Worm (Caenorhabditis elegans) whole organism, mixed stage, embryonic: ENCODE data around the gene cogc-2.

Experiments used
- bed-3 ChIP-seq: fragments of 200-800 bp; sonication (Bioruptor generic); optimal IDR thresholded peaks from 3 replicates; lab custom pipeline; 2018; ENCODE audit warnings: mild to moderate bottlenecking, missing genetic modification characterization, moderate library complexity, missing compliant biosample characterization
- blmp-1 ChIP-seq: fragments of 150-350 bp; optimal IDR thresholded peaks from 2 replicates; lab custom pipeline; 2014; ENCODE audit warnings: missing biosample characterization, missing genetic modification characterization
- ceh-39 ChIP-seq: fragments of 150-350 bp; optimal IDR thresholded peaks from 2 replicates; lab custom pipeline; 2014; ENCODE audit warnings: missing biosample characterization, missing genetic modification characterization
- ceh-43 ChIP-seq: fragments of 200-800 bp; sonication (Bioruptor generic); optimal IDR thresholded peaks from 2 replicates; lab custom pipeline; 2018; ENCODE audit warnings: mild to moderate bottlenecking, missing genetic modification characterization, moderate library complexity, missing compliant biosample characterization
- ceh-83 ChIP-seq: fragments of 200-800 bp; sonication (Bioruptor generic); optimal IDR thresholded peaks from 2 replicates; lab custom pipeline; 2018; ENCODE audit warnings: mild to moderate bottlenecking, missing genetic modification characterization, missing compliant biosample characterization
- ces-1 ChIP-seq: fragments of 150-350 bp; optimal IDR thresholded peaks from 2 replicates; lab custom pipeline; 2014; ENCODE audit warnings: missing biosample characterization, missing genetic modification reagents, missing genetic modification characterization
- cnd-1 ChIP-seq: fragments of 200-800 bp; sonication (Bioruptor generic); optimal IDR thresholded peaks from 2 replicates; lab custom pipeline; 2018; ENCODE audit warnings: mild to moderate bottlenecking, missing genetic modification characterization, missing compliant biosample characterization
- elt-1 ChIP-seq: sonication (generic microtip); optimal IDR thresholded peaks from 2 replicates; lab custom pipeline; 2017; ENCODE audit warnings: missing genetic modification characterization, mild to moderate bottlenecking, missing compliant biosample characterization, antibody characterized with exemption, moderate library complexity, borderline replicate concordance; ENCODE audit not compliant: insufficient read depth
- elt-3 ChIP-seq: fragments of 150-350 bp; optimal IDR thresholded peaks from 2 replicates; lab custom pipeline; 2014; ENCODE audit warnings: missing biosample characterization, missing genetic modification characterization
- flh-1 ChIP-seq: fragments of 200-800 bp; sonication (Bioruptor generic); optimal IDR thresholded peaks from 2 replicates; lab custom pipeline; 2018; ENCODE audit warnings: mild to moderate bottlenecking, missing genetic modification characterization, moderate library complexity, missing compliant biosample characterization
- ham-2 ChIP-seq: fragments of 200-800 bp; sonication (Bioruptor generic); optimal IDR thresholded peaks from 2 replicates; lab custom pipeline; 2018; ENCODE audit warnings: mild to moderate bottlenecking, missing genetic modification characterization, missing compliant biosample characterization
- lin-13 ChIP-seq: fragments of 150-350 bp; optimal IDR thresholded peaks from 2 replicates; lab custom pipeline; 2014; ENCODE audit warnings: missing biosample characterization, missing genetic modification characterization
- lin-32 ChIP-seq: fragments of 200-800 bp; sonication (Bioruptor generic); optimal IDR thresholded peaks from 2 replicates; lab custom pipeline; 2018; ENCODE audit warnings: mild to moderate bottlenecking, missing genetic modification characterization, missing compliant biosample characterization
- lsy-2 ChIP-seq: fragments of 150-350 bp; optimal IDR thresholded peaks from 2 replicates; lab custom pipeline; 2014; ENCODE audit warnings: missing biosample characterization, missing genetic modification characterization
- mab-5 ChIP-seq: fragments of 150-350 bp; optimal IDR thresholded peaks from 2 replicates; lab custom pipeline; 2014; ENCODE audit warnings: missing biosample characterization, missing genetic modification characterization
- mep-1 ChIP-seq: fragments of 150-350 bp; optimal IDR thresholded peaks from 2 replicates; lab custom pipeline; 2017; ENCODE audit warnings: missing biosample characterization, missing genetic modification reagents, missing genetic modification characterization, inconsistent platforms
- mls-2 ChIP-seq: sonication (generic microtip); optimal IDR thresholded peaks from 2 replicates; lab custom pipeline; 2016; ENCODE audit warnings: mild to moderate bottlenecking, missing genetic modification characterization, moderate library complexity, missing compliant biosample characterization
- nhr-12 ChIP-seq: fragments of 150-350 bp; optimal IDR thresholded peaks from 2 replicates; lab custom pipeline; 2014; ENCODE audit warnings: missing biosample characterization, missing genetic modification characterization
- nhr-2 ChIP-seq: fragments of 150-350 bp; optimal IDR thresholded peaks from 2 replicates; lab custom pipeline; 2014; ENCODE audit warnings: missing biosample characterization, missing genetic modification characterization
- nhr-237 ChIP-seq: fragments of 150-350 bp; optimal IDR thresholded peaks from 2 replicates; lab custom pipeline; 2014; ENCODE audit warnings: missing biosample characterization, missing genetic modification characterization
- nhr-28 ChIP-seq: fragments of 150-350 bp; optimal IDR thresholded peaks from 2 replicates; lab custom pipeline; 2014; ENCODE audit warnings: missing biosample characterization, missing genetic modification characterization
- nhr-76 ChIP-seq: sonication (generic microtip); optimal IDR thresholded peaks from 2 replicates; lab custom pipeline; 2017; ENCODE audit warnings: missing biosample characterization, missing genetic modification characterization
- pha-4 ChIP-seq: fragments of 150-350 bp; optimal IDR thresholded peaks from 2 replicates; lab custom pipeline; 2018; ENCODE audit warnings: missing biosample characterization, missing genetic modification reagents, missing genetic modification characterization
- snpc-4 ChIP-seq: fragments of 150-350 bp; optimal IDR thresholded peaks from 2 replicates; lab custom pipeline; 2014; ENCODE audit warnings: missing biosample characterization, missing genetic modification characterization
- sptf-1 ChIP-seq: sonication (generic microtip); optimal IDR thresholded peaks from 2 replicates; lab custom pipeline; 2017; ENCODE audit warnings: mild to moderate bottlenecking, missing genetic modification characterization, moderate library complexity, missing compliant biosample characterization
- unc-120 ChIP-seq: sonication (generic microtip); optimal IDR thresholded peaks from 2 replicates; lab custom pipeline; 2017; ENCODE audit warnings: missing genetic modification characterization, missing compliant biosample characterization; ENCODE audit not compliant: poor library complexity, severe bottlenecking
- unc-39 ChIP-seq: fragments of 150-350 bp; optimal IDR thresholded peaks from 2 replicates; lab custom pipeline; 2014; ENCODE audit warnings: missing biosample characterization, missing genetic modification characterization
- unc-62 ChIP-seq: fragments of 150-350 bp; optimal IDR thresholded peaks from 2 replicates; lab custom pipeline; 2014; ENCODE audit warnings: missing biosample characterization, missing genetic modification reagents, missing genetic modification characterization
- zip-8 ChIP-seq: fragments of 150-350 bp; optimal IDR thresholded peaks from 2 replicates; lab custom pipeline; 2014; ENCODE audit warnings: missing biosample characterization, missing genetic modification characterization

Gene cogc-2

DNA sequence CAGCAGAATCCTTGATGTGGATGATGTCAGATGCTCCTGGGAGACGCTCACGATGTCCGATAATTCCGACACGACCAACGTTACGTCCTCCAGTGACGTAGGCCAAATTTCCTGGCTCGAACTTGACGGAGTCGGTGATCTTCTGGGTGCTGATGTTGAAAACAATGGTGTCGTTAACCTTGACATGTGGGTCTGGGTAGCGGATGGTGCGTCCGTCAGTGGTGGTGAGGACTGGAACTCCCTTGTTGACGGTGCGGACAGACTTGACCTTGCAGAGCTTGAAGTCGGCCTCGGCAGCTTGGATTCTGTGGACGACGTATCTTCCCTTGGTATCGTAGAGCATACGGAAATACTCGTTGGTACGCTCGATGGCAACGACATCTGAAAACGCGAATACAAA is 44.6 kb upstream of the cogc-2 start:
- TF ChIP-seq nhr-237 (tag; lab: Kevin White, UChicago): no peak
- no peak for TF ChIP-seq snpc-4
- TF ChIP-seq unc-39 (tag; lab: Kevin White, UChicago): no peak
- TF ChIP-seq nhr-76 (tag; lab: Kevin White, UChicago): no peak
- no peak for TF ChIP-seq lin-32 (GFP tag; lab: Kevin White, UChicago)
- TF ChIP-seq ceh-83: no peak
- no peak for TF ChIP-seq lsy-2
- TF ChIP-seq pha-4 (tag; lab: Kevin White, UChicago): no peak
- no peak for TF ChIP-seq bed-3 (GFP tag; lab: Kevin White, UChicago)
- no peak for TF ChIP-seq ces-1
- no peak for TF ChIP-seq mab-5 (tag; lab: Kevin White, UChicago)
- TF ChIP-seq mep-1: no peak
- no peak for TF ChIP-seq nhr-2 (tag; lab: Kevin White, UChicago)
- no peak for TF ChIP-seq sptf-1 (tag; lab: Kevin White, UChicago)
- TF ChIP-seq flh-1 (GFP tag; lab: Kevin White, UChicago): no peak
- no peak for TF ChIP-seq ceh-39 (tag; lab: Kevin White, UChicago)
- no peak for TF ChIP-seq ceh-43 (GFP tag; lab: Kevin White, UChicago)
- no peak for TF ChIP-seq nhr-12
- TF ChIP-seq blmp-1 (tag; lab: Kevin White, UChicago): no peak

DNA sequence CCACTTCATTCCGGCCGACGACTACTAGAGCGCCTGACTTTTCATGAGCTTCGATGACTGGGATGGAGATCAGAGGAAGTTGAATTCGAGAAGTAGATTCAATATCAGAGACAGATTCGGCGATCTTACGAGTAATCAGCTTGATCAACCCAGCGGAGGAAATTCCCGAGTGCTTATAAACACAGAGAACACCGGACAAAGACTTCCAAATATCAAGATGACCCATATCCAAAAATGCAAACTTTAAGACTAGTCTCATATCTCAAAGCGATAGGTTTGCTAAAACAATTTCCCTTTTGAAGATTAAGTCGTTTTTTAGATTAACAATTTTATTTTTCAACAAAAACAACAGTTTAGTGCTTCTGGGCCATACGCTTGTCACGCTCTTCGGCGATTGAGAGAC is 44.0 kb upstream of the cogc-2 start, which contains the start of gene Y43B11AR.3:
TSS of gene Y43B11AR.3 (minus strand) at position 335 of the 403 bp plus-strand sequence.
- no peak for TF ChIP-seq elt-1 (tag; lab: Kevin White, UChicago)
- no peak for TF ChIP-seq ceh-43 (GFP tag; lab: Kevin White, UChicago)
- TF ChIP-seq elt-3 (tag; lab: Kevin White, UChicago): no peak
- no peak for TF ChIP-seq mep-1
- TF ChIP-seq flh-1 (GFP tag; lab: Kevin White, UChicago): no peak
- TF ChIP-seq, all 35 proteins: peak for 0

DNA sequence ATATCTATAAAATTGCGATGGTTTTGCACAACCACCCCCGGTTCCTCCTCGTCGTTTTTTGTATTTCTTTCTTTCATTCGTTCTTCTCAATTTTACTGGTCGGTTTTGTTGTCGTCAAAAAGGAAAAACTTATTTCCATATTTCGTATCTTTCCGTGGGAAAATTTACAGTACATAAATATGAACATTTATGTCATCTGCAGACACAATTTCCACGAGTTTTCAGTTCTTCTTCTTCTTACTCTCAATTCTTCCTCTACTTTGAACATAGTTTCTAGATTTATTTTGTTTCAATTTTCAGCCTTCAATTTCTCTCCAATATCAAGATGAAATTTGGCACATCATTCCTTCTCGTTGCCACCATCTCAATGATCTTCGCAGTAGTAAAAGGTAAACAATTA is 41.8 kb upstream of the cogc-2 start, which contains the start of gene Y43B11AR.1:
TSS of gene Y43B11AR.1 (plus strand) at position 301 of the 400 bp plus-strand sequence.
- TF ChIP-seq mab-5 (tag; lab: Kevin White, UChicago) (no peak), cnd-1 (no peak), nhr-237 (tag; lab: Kevin White, UChicago) (no peak), pha-4 (tag; lab: Kevin White, UChicago) (no peak), lin-13 (tag; lab: Kevin White, UChicago) (no peak), nhr-2 (tag; lab: Kevin White, UChicago) (no peak), ham-2 (GFP tag; lab: Kevin White, UChicago) (no peak), lin-32 (GFP tag; lab: Kevin White, UChicago) (no peak)

DNA sequence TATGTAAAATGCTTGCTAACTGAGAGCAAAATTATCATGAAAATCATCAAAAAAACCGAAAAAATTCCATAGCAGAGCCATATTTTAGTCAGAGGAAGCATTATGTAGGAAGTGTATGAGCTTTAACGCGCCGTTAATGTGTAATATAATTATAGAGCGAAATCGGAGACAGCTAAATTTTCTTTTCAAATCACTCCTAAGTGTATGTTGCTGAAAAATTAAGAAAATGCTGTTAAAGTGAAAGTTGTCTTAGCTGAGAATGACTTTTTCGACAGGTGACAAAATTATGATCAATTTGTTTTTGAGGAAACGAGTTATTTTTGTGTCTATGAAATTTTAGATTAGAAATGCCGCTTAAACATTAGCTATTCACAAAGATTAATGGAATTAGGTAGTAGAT is 35.7 kb upstream of the cogc-2 start, which contains the start of gene srg-50:
TSS of gene srg-50 (minus strand) at position 101 of the 400 bp plus-strand sequence.
- no peak for TF ChIP-seq mab-5 (tag; lab: Kevin White, UChicago)

DNA sequence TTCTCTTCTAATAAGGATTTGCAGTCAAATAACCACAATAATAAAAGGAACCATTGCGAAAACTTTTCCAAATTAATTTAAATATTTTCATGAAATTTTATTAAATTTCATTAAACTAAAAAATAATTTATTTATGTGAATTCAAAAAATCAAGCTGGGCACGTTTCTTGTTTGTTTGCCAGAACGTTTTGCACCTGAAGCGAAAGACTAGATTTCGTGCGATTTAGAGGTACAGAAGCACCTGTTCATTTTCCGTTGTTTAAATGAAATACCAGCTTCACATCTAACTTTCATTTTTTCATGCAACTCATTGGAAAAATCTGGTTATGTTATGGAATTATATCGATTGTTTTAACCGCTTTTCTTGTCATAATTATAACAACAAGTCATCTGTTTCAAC is 32.7 kb upstream of the cogc-2 start, which contains the start of gene srg-48:
TSS of gene srg-48 (plus strand) at position 301 of the 400 bp plus-strand sequence.
- no peak for TF ChIP-seq mep-1
- no peak for TF ChIP-seq ceh-43 (GFP tag; lab: Kevin White, UChicago)
- no peak for TF ChIP-seq lin-32 (GFP tag; lab: Kevin White, UChicago)
- no peak for TF ChIP-seq nhr-2 (tag; lab: Kevin White, UChicago)
- TF ChIP-seq ceh-39 (tag; lab: Kevin White, UChicago): no peak
- no peak for TF ChIP-seq blmp-1 (tag; lab: Kevin White, UChicago)
- no peak for TF ChIP-seq nhr-28 (tag; lab: Kevin White, UChicago)
- no peak for TF ChIP-seq nhr-76 (tag; lab: Kevin White, UChicago)
- TF ChIP-seq elt-3 (tag; lab: Kevin White, UChicago): no peak
- no peak for TF ChIP-seq mab-5 (tag; lab: Kevin White, UChicago)
- no peak for TF ChIP-seq unc-39 (tag; lab: Kevin White, UChicago)
- TF ChIP-seq bed-3 (GFP tag; lab: Kevin White, UChicago): no peak
- TF ChIP-seq ceh-83: no peak
- TF ChIP-seq unc-120: no peak
- no peak for TF ChIP-seq mls-2 (tag; lab: Kevin White, UChicago)
- no peak for TF ChIP-seq zip-8
- no peak for TF ChIP-seq cnd-1
- TF ChIP-seq unc-62 (GFP tag; lab: Kevin White, UChicago): no peak
- TF ChIP-seq pha-4 (tag; lab: Kevin White, UChicago): no peak
